Worm (Caenorhabditis elegans): Measurements from ENCODE around the gene srd-9.

srd-9 gene

DNA sequence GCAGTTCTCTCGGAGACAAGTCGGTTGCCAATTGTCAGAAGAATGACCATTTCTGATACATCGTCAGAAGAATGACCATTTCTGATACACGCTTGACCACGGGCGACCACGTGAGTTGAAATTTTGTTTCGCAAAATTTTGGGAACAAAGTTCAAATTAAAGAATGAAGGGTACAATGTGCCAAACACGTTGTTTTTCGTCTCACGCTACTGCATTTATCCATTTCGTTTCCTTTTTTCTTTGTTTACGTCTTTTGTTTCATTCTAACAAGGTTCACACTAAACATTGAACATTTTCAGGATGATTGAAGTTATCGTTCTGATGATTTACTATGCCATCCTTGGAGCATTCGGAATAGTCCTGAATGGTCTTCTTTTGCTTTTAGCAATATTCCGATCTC is at the start of gene srd-9:
TSS of gene srd-9 (plus strand) at position 301 of the 400 bp plus-strand sequence.
- TF ChIP-seq hmg-1.2 (GFP tag; IDR thresholded peaks at IDR 0.05), result no peak
- no peak for TF ChIP-seq repo-1 (tag; optimal IDR thresholded peaks at IDR 0.05)
- no peak for TF ChIP-seq B0261.1 (tag; optimal IDR thresholded peaks at IDR 0.05)
- TF ChIP-seq nhr-179 (tag; optimal IDR thresholded peaks at IDR 0.05), result no peak
- TF ChIP-seq sptf-2 (GFP tag; optimal IDR thresholded peaks at IDR 0.05), result no peak
- no peak for TF ChIP-seq K11D2.4 (GFP tag; IDR thresholded peaks at IDR 0.05)
- no peak for TF ChIP-seq let-607 (tag; optimal IDR thresholded peaks at IDR 0.05)
- no peak for TF ChIP-seq ztf-25 (GFP tag; IDR thresholded peaks at IDR 0.05)
- TF ChIP-seq pha-4 (tag; optimal IDR thresholded peaks at IDR 0.05), result no peak
- no peak for TF ChIP-seq F57A8.1 (GFP tag; optimal IDR thresholded peaks at IDR 0.05)
- TF ChIP-seq D2030.7 (GFP tag; IDR thresholded peaks at IDR 0.05), result no peak
- no peak for TF ChIP-seq attf-5 (GFP tag; optimal IDR thresholded peaks at IDR 0.05)
- TF ChIP-seq ztf-3 (GFP tag; optimal IDR thresholded peaks at IDR 0.05), result no peak
- no peak for TF ChIP-seq madf-10 (tag; optimal IDR thresholded peaks at IDR 0.05)
- no peak for TF ChIP-seq lin-26 (GFP tag; IDR thresholded peaks at IDR 0.05)
- TF ChIP-seq lin-35 (GFP tag; optimal IDR thresholded peaks at IDR 0.05), result no peak
- TF ChIP-seq tbp1 (GFP tag; optimal IDR thresholded peaks at IDR 0.05), result no peak
- no peak for TF ChIP-seq T07F8.4 (tag; optimal IDR thresholded peaks at IDR 0.05)

DNA sequence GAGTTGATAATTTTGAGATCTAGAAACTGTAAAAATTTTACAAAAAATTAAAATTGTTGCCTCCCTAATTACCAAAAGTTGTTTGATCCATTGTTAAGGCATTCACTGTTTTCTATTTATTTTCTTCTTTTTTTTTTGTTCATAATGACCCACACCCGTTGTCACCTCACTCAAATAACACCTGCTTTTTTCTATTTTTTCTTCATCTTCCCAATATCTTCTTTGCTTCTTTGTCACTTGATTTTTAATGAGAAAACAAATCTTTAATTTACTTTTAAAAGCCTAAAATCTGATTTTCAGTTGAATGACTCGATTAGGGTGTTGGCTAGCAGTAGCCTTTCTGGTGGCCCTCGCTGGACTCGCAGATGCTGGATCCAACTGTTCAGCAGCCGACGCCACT is 48.2 kb upstream of the srd-9 start, which contains the start of gene ncx-2:
TSS of gene ncx-2 (plus strand) at position 301 of the 400 bp plus-strand sequence.
- TF ChIP-seq madf-10 (tag; optimal IDR thresholded peaks at IDR 0.05) (no peak), die-1 (tag; optimal IDR thresholded peaks at IDR 0.05) (no peak), F10E7.11 (tag; optimal IDR thresholded peaks at IDR 0.05) (no peak), Y95B8A.8 (GFP tag; IDR thresholded peaks at IDR 0.05) (no peak), K12H6.12 (tag; optimal IDR thresholded peaks at IDR 0.05) (no peak), C06A6.2 (GFP tag; conservative IDR thresholded peaks at IDR 0.05) (no peak), F33H1.4 (GFP tag; IDR thresholded peaks at IDR 0.05) (no peak), snpc-1.3 (tag; optimal IDR thresholded peaks at IDR 0.05; ENCODE audit: insufficient read depth) (no peak), cebp-2 (GFP tag; IDR thresholded peaks at IDR 0.05) (no peak), let-607 (tag; optimal IDR thresholded peaks at IDR 0.05) (no peak)

ce11 chrV:5304366-5304765 is 47.2 kb upstream of the srd-9 start:
- TF ChIP-seq Y53G8AR.9 (GFP tag; conservative IDR thresholded peaks at IDR 0.05) (no peak), mxl-1 (tag; optimal IDR thresholded peaks at IDR 0.05) (no peak), hmg-1.2 (GFP tag; IDR thresholded peaks at IDR 0.05) (no peak)

DNA sequence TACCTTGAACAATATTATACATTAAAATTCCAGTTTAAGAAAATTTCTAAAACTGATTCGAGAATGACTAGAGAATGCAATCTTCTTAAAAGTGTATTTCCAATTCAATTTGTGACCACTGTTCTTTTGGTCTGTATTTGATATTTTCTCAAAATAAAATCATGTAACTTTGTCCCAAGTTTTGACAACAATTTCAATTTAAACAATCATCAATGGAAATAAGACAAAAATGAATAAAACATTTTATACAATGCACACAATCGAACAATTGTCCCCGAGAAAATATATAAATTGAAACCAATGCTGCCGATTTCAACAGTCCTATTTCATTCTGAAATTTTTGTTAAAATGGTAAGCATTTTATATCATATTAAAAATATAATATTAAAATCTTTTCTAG is 39.9 kb upstream of the srd-9 start, which contains the start of gene C10G8.4:
TSS of gene C10G8.4 (plus strand) at position 301 of the 400 bp plus-strand sequence.
- TF ChIP-seq nhr-179 (tag; optimal IDR thresholded peaks at IDR 0.05) (no peak), lin-35 (GFP tag; optimal IDR thresholded peaks at IDR 0.05) (no peak), unc-62 (GFP tag; optimal IDR thresholded peaks at IDR 0.05) (no peak), unc-130 (GFP tag; optimal IDR thresholded peaks at IDR 0.05) (no peak)

DNA sequence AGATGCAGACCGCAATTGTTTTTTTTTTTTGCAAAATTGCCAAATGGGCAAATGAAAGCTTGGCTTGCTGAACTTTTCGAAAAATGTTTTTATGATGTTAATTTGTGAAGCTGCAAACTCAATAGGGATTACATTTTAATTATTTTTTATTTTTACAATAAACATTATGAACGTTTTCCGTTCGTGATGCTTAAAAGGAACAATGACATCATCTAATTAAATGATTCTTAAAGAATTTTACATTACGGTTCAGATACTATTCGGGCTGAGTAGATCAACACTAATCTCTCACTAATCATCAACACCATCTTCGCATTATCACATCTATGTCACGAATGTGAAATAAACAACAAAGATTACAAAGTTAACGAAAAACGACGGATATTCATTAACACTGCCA is 39.1 kb upstream of the srd-9 start, which contains the start of gene C10G8.3:
TSS of gene C10G8.3 (plus strand) at position 301 of the 400 bp plus-strand sequence.
- TF ChIP-seq F23B12.7 (tag; optimal IDR thresholded peaks at IDR 0.05; ENCODE audit: insufficient read depth) (no peak), C06A6.2 (GFP tag; conservative IDR thresholded peaks at IDR 0.05) (no peak), akir-1 (GFP tag; optimal IDR thresholded peaks at IDR 0.05) (no peak), unc-62 (GFP tag; optimal IDR thresholded peaks at IDR 0.05) (no peak), lsl-1 (GFP tag; optimal IDR thresholded peaks at IDR 0.05) (no peak), nhr-80 (tag; optimal IDR thresholded peaks at IDR 0.05) (no peak), die-1 (tag; optimal IDR thresholded peaks at IDR 0.05) (no peak), sea-2 (GFP tag; IDR thresholded peaks at IDR 0.05) (no peak), let-526 (GFP tag; IDR thresholded peaks at IDR 0.05) (no peak), mxl-1 (tag; optimal IDR thresholded peaks at IDR 0.05) (no peak), nhr-90 (tag; optimal IDR thresholded peaks at IDR 0.05) (no peak), dox-1 (GFP tag; IDR thresholded peaks at IDR 0.05) (no peak), C17E4.6 (GFP tag; IDR thresholded peaks at IDR 0.05) (no peak), bed-1 (GFP tag; IDR thresholded peaks at IDR 0.05) (no peak), hsf-1 (GFP tag; IDR thresholded peaks at IDR 0.05) (no peak)

Data from whole organism, young adult.